Worm (Caenorhabditis elegans): ENCODE measurements around the gene idpc-1.

The idpc-1 gene

ce11 chrIII:11459802-11460201, 32.8 kb downstream of the idpc-1 start:
- no peak for TF ChIP-seq ztf-25 (GFP tag; IDR thresholded peaks at IDR 0.05)
- no peak for TF ChIP-seq C17E4.6 (GFP tag; IDR thresholded peaks at IDR 0.05)
- TF ChIP-seq nhr-179 (tag; optimal IDR thresholded peaks at IDR 0.05): no peak
- TF ChIP-seq ccch-3 (GFP tag; optimal IDR thresholded peaks at IDR 0.05): no peak
- no peak for TF ChIP-seq cebp-2 (GFP tag; IDR thresholded peaks at IDR 0.05)
- no peak for TF ChIP-seq madf-6 (GFP tag; IDR thresholded peaks at IDR 0.05)
- no peak for TF ChIP-seq nhr-27 (tag; optimal IDR thresholded peaks at IDR 0.05)
- TF ChIP-seq ets-4 (GFP tag; optimal IDR thresholded peaks at IDR 0.05): no peak
- no peak for TF ChIP-seq hlh-26 (GFP tag; conservative IDR thresholded peaks at IDR 0.05)
- no peak for TF ChIP-seq ceh-58 (GFP tag; IDR thresholded peaks at IDR 0.05)
- no peak for TF ChIP-seq unc-130 (GFP tag; optimal IDR thresholded peaks at IDR 0.05)
- TF ChIP-seq ceh-40 (GFP tag; IDR thresholded peaks at IDR 0.05): no peak
- TF ChIP-seq ztf-22 (GFP tag; optimal IDR thresholded peaks at IDR 0.05): no peak
- TF ChIP-seq lag-1 (GFP tag; IDR thresholded peaks at IDR 0.05): no peak
- TF ChIP-seq F52B5.7 (tag; optimal IDR thresholded peaks at IDR 0.05): no peak
- no peak for TF ChIP-seq bed-1 (GFP tag; IDR thresholded peaks at IDR 0.05)

DNA sequence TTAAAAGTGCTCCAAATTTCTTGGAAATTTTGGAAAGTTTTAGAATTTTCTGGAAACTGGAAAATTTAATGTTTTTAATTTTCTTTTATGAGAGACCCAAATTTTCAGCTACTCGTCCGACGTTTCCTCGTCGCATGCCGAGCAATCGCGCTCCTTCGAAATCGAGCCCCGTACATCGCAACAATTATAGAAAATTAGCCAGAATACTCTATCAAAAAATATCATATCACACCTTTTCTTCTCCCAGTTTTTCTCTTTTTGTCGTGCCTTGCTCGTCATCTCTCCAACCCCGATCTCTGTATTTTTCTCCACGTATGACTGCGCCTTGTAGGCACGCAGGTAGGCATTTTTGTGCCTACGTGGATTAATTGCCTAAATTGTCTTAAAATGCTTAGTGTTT, 35.3 kb downstream of the idpc-1 start:
- TF ChIP-seq hlh-26 (GFP tag; conservative IDR thresholded peaks at IDR 0.05): no peak
- no peak for TF ChIP-seq zfh-2 (GFP tag; conservative IDR thresholded peaks at IDR 0.05)

- TF ChIP-seq lin-54 (GFP tag; optimal IDR thresholded peaks at IDR 0.05) (peak; percentile 18), fkh-3 (tag; optimal IDR thresholded peaks at IDR 0.05) (no peak), F49E8.2 (tag; optimal IDR thresholded peaks at IDR 0.05; ENCODE audit: insufficient read depth) (no peak), egl-44 (GFP tag; IDR thresholded peaks at IDR 0.05) (no peak), B0035.1 (tag; optimal IDR thresholded peaks at IDR 0.05) (peak; percentile 41), lin-26 (GFP tag; IDR thresholded peaks at IDR 0.05) (peak; percentile 59; the same call in 1 of the 2 replicates), F10E7.11 (tag; optimal IDR thresholded peaks at IDR 0.05) (no peak), cebp-2 (GFP tag; IDR thresholded peaks at IDR 0.05) (no peak), C17E4.6 (GFP tag; IDR thresholded peaks at IDR 0.05) (no peak), F22D6.2 (tag; optimal IDR thresholded peaks at IDR 0.05) (no peak), unc-62 (GFP tag; optimal IDR thresholded peaks at IDR 0.05) (no peak), tlf-1 (GFP tag; optimal IDR thresholded peaks at IDR 0.05) (peak; percentile 23), tbx-9 (tag; optimal IDR thresholded peaks at IDR 0.05; ENCODE audit: borderline replicate concordance) (no peak), ekl-4 (GFP tag; IDR thresholded peaks at IDR 0.05) (no peak), Y67H2A.10 (GFP tag; conservative IDR thresholded peaks at IDR 0.05) (no peak), B0261.1 (tag; optimal IDR thresholded peaks at IDR 0.05) (no peak), ztf-18 (tag; optimal IDR thresholded peaks at IDR 0.05) (peak; percentile 14), ccch-3 (GFP tag; optimal IDR thresholded peaks at IDR 0.05) (no peak), zim-3 (tag; optimal IDR thresholded peaks at IDR 0.05) (no peak), lsy-27 (tag; optimal IDR thresholded peaks at IDR 0.05; ENCODE audit: borderline replicate concordance, insufficient read depth) (no peak), dox-1 (GFP tag; IDR thresholded peaks at IDR 0.05) (peak; percentile 81), efl-1 (GFP tag; optimal IDR thresholded peaks at IDR 0.05) (no peak), snpc-1.1 (tag; optimal IDR thresholded peaks at IDR 0.05; ENCODE audit: insufficient read depth) (peak; percentile 74), Y79H2A.3 (GFP tag; conservative IDR thresholded peaks at IDR 0.05) (no peak), athp-1 (tag; optimal IDR thresholded peaks at IDR 0.05) (peak; percentile 22), attf-6 (GFP tag; IDR thresholded peaks at IDR 0.05) (no peak), pha-4 (tag; optimal IDR thresholded peaks at IDR 0.05) (no peak), sdz-38 (tag; optimal IDR thresholded peaks at IDR 0.05) (no peak), hrde-1 (tag; optimal IDR thresholded peaks at IDR 0.05; ENCODE audit: borderline replicate concordance) (no peak), B0019.2 (GFP tag; conservative IDR thresholded peaks at IDR 0.05) (no peak), nfya-1 (tag; optimal IDR thresholded peaks at IDR 0.05; ENCODE audit: borderline replicate concordance, insufficient read depth) (no peak), madf-3 (GFP tag; IDR thresholded peaks at IDR 0.05) (no peak)
Measured at ce11 chrIII:11463726-11464125, 36.7 kb downstream of the idpc-1 start.
